Worm (Caenorhabditis elegans) whole organism, mixed stage, embryonic: ENCODE data around the gene rpt-6.

ENCODE experiments used
- M03D4.4 ChIP-seq: sonication (generic microtip); optimal IDR thresholded peaks from 2 replicates; lab custom pipeline; 2017; ENCODE audit warnings: mild to moderate bottlenecking, missing genetic modification characterization, missing compliant biosample characterization
- bed-3 ChIP-seq: fragments of 200-800 bp; sonication (Bioruptor generic); optimal IDR thresholded peaks from 3 replicates; lab custom pipeline; 2018; ENCODE audit warnings: mild to moderate bottlenecking, missing genetic modification characterization, moderate library complexity, missing compliant biosample characterization
- blmp-1 ChIP-seq: fragments of 150-350 bp; optimal IDR thresholded peaks from 2 replicates; lab custom pipeline; 2014; ENCODE audit warnings: missing biosample characterization, missing genetic modification characterization
- ceh-83 ChIP-seq: fragments of 200-800 bp; sonication (Bioruptor generic); optimal IDR thresholded peaks from 2 replicates; lab custom pipeline; 2018; ENCODE audit warnings: mild to moderate bottlenecking, missing genetic modification characterization, missing compliant biosample characterization
- ces-1 ChIP-seq: fragments of 150-350 bp; optimal IDR thresholded peaks from 2 replicates; lab custom pipeline; 2014; ENCODE audit warnings: missing biosample characterization, missing genetic modification reagents, missing genetic modification characterization
- cnd-1 ChIP-seq: fragments of 200-800 bp; sonication (Bioruptor generic); optimal IDR thresholded peaks from 2 replicates; lab custom pipeline; 2018; ENCODE audit warnings: mild to moderate bottlenecking, missing genetic modification characterization, missing compliant biosample characterization
- drap-1 ChIP-seq: fragments of 200-800 bp; sonication (Bioruptor generic); optimal IDR thresholded peaks from 3 replicates; lab custom pipeline; 2018; ENCODE audit warnings: mild to moderate bottlenecking, missing genetic modification characterization, missing compliant biosample characterization
- elt-3 ChIP-seq: fragments of 150-350 bp; optimal IDR thresholded peaks from 2 replicates; lab custom pipeline; 2014; ENCODE audit warnings: missing biosample characterization, missing genetic modification characterization
- flh-1 ChIP-seq: fragments of 200-800 bp; sonication (Bioruptor generic); optimal IDR thresholded peaks from 2 replicates; lab custom pipeline; 2018; ENCODE audit warnings: mild to moderate bottlenecking, missing genetic modification characterization, moderate library complexity, missing compliant biosample characterization
- ham-2 ChIP-seq: fragments of 200-800 bp; sonication (Bioruptor generic); optimal IDR thresholded peaks from 2 replicates; lab custom pipeline; 2018; ENCODE audit warnings: mild to moderate bottlenecking, missing genetic modification characterization, missing compliant biosample characterization
- hlh-1 ChIP-seq: fragments of 150-350 bp; optimal IDR thresholded peaks from 2 replicates; lab custom pipeline; 2014; ENCODE audit warnings: missing biosample characterization, missing genetic modification reagents, missing genetic modification characterization
- lin-32 ChIP-seq: fragments of 200-800 bp; sonication (Bioruptor generic); optimal IDR thresholded peaks from 2 replicates; lab custom pipeline; 2018; ENCODE audit warnings: mild to moderate bottlenecking, missing genetic modification characterization, missing compliant biosample characterization
- lsy-2 ChIP-seq: fragments of 150-350 bp; optimal IDR thresholded peaks from 2 replicates; lab custom pipeline; 2014; ENCODE audit warnings: missing biosample characterization, missing genetic modification characterization
- mab-5 ChIP-seq: fragments of 150-350 bp; optimal IDR thresholded peaks from 2 replicates; lab custom pipeline; 2014; ENCODE audit warnings: missing biosample characterization, missing genetic modification characterization
- mep-1 ChIP-seq: fragments of 150-350 bp; optimal IDR thresholded peaks from 2 replicates; lab custom pipeline; 2017; ENCODE audit warnings: missing biosample characterization, missing genetic modification reagents, missing genetic modification characterization, inconsistent platforms
- nhr-12 ChIP-seq: fragments of 150-350 bp; optimal IDR thresholded peaks from 2 replicates; lab custom pipeline; 2014; ENCODE audit warnings: missing biosample characterization, missing genetic modification characterization
- nhr-2 ChIP-seq: fragments of 150-350 bp; optimal IDR thresholded peaks from 2 replicates; lab custom pipeline; 2014; ENCODE audit warnings: missing biosample characterization, missing genetic modification characterization
- nhr-237 ChIP-seq: fragments of 150-350 bp; optimal IDR thresholded peaks from 2 replicates; lab custom pipeline; 2014; ENCODE audit warnings: missing biosample characterization, missing genetic modification characterization
- nhr-28 ChIP-seq: fragments of 150-350 bp; optimal IDR thresholded peaks from 2 replicates; lab custom pipeline; 2014; ENCODE audit warnings: missing biosample characterization, missing genetic modification characterization
- nhr-76 ChIP-seq: sonication (generic microtip); optimal IDR thresholded peaks from 2 replicates; lab custom pipeline; 2017; ENCODE audit warnings: missing biosample characterization, missing genetic modification characterization
- pha-4 ChIP-seq: fragments of 150-350 bp; optimal IDR thresholded peaks from 2 replicates; lab custom pipeline; 2018; ENCODE audit warnings: missing biosample characterization, missing genetic modification reagents, missing genetic modification characterization
- sptf-1 ChIP-seq: sonication (generic microtip); optimal IDR thresholded peaks from 2 replicates; lab custom pipeline; 2017; ENCODE audit warnings: mild to moderate bottlenecking, missing genetic modification characterization, moderate library complexity, missing compliant biosample characterization
- tbx-8 ChIP-seq: fragments of 200-800 bp; sonication (Bioruptor generic); optimal IDR thresholded peaks from 2 replicates; lab custom pipeline; 2018; ENCODE audit warnings: mild to moderate bottlenecking, missing genetic modification characterization, moderate library complexity, missing compliant biosample characterization
- unc-39 ChIP-seq: fragments of 150-350 bp; optimal IDR thresholded peaks from 2 replicates; lab custom pipeline; 2014; ENCODE audit warnings: missing biosample characterization, missing genetic modification characterization
- unc-62 ChIP-seq: fragments of 150-350 bp; optimal IDR thresholded peaks from 2 replicates; lab custom pipeline; 2014; ENCODE audit warnings: missing biosample characterization, missing genetic modification reagents, missing genetic modification characterization
- zip-8 ChIP-seq: fragments of 150-350 bp; optimal IDR thresholded peaks from 2 replicates; lab custom pipeline; 2014; ENCODE audit warnings: missing biosample characterization, missing genetic modification characterization

The rpt-6 gene

DNA sequence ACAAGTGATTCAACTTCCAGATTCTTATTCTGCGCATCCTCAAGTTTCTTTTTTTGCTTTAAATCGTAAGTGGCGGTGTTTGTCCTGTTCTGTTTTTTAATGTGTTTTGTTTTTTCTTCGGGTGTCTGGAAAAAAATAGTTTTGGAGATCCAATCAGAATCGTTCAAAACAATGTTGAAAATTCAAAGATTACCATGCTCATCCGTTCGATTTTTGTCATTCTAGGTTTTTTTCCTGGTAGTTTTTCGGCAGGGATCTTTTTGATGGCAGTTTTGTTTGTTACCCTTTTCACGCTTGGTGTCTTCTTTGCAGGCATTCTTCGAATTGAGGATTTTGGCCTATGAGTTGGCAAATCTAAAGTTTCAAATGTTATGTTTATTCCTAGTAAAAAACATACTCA lies 13.7 kb upstream of the rpt-6 start:
- TF ChIP-seq hlh-1 (tag; lab: Kevin White, UChicago), result no peak
- TF ChIP-seq unc-62, result no peak

DNA sequence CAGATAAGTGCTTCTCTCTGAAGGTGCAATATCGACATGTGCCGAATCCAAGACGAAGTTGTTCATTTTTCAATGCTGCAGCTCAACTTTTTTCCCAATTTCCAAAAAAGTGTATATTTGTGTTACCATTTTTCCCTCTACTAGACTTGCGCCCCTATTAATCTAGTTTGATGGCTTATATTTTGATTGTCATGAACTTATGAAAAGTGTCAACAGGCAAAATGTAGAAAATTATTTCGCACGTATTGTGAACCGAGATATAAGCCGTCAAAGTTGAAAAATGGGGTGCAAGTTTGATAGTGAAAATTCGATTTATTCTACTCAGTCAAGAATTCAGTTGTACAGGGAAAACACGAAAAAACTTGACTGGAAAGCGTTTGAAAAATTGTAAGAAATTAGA lies 11.8 kb upstream of the rpt-6 start, which contains the start of gene Y75B8A.32:
Y75B8A.32 (minus strand) TSS at position 101 of the 400 bp plus-strand sequence.
- TF ChIP-seq nhr-2 (tag; lab: Kevin White, UChicago) (no peak), blmp-1 (no peak), mab-5 (tag; lab: Kevin White, UChicago) (no peak), nhr-28 (tag; lab: Kevin White, UChicago) (no peak), sptf-1 (tag; lab: Kevin White, UChicago) (no peak), mep-1 (tag; lab: Kevin White, UChicago) (no peak), hlh-1 (tag; lab: Kevin White, UChicago) (no peak), ces-1 (GFP tag; lab: Kevin White, UChicago) (no peak)

DNA sequence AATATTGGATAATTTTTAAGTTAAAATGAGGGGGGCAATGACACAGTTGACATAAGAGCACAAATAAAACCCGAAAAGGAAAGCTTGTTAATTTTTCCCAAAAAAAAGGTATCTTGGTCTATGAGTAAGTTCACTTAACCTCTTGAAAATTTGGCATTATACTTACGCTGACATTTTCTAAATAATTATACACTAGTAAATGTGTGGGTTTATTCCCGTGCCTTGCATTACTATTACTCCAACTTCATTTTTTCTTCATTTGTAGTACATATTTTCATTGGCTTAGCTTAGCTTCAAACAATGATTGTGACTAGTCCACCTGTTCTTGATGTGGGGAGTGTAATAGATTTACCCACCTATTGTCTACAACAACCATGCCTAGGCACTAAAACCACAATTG lies 11.0 kb upstream of the rpt-6 start, which contains the start of gene Y75B8A.34:
Y75B8A.34 (plus strand) TSS at position 301 of the 400 bp plus-strand sequence.
- no peak for TF ChIP-seq zip-8
- no peak for TF ChIP-seq nhr-28 (tag; lab: Kevin White, UChicago)
- no peak for TF ChIP-seq tbx-8 (GFP tag; lab: Kevin White, UChicago)
- no peak for TF ChIP-seq mep-1 (tag; lab: Kevin White, UChicago)
- TF ChIP-seq nhr-12 (tag; lab: Kevin White, UChicago), result no peak
- TF ChIP-seq drap-1, result no peak
- no peak for TF ChIP-seq nhr-237 (tag; lab: Kevin White, UChicago)
- no peak for TF ChIP-seq nhr-2 (tag; lab: Kevin White, UChicago)
- no peak for TF ChIP-seq lsy-2 (tag; lab: Kevin White, UChicago)
- no peak for TF ChIP-seq hlh-1 (tag; lab: Kevin White, UChicago)
- no peak for TF ChIP-seq nhr-76 (tag; lab: Kevin White, UChicago)
- TF ChIP-seq elt-3, result no peak
- TF ChIP-seq M03D4.4 (tag; lab: Kevin White, UChicago), result no peak
- no peak for TF ChIP-seq lin-32 (GFP tag; lab: Kevin White, UChicago)
- TF ChIP-seq cnd-1 (tag; lab: Kevin White, UChicago), result no peak
- no peak for TF ChIP-seq pha-4 (tag; lab: Kevin White, UChicago)
- TF ChIP-seq unc-39 (tag; lab: Kevin White, UChicago), result no peak
- no peak for TF ChIP-seq mab-5 (tag; lab: Kevin White, UChicago)
- no peak for TF ChIP-seq ham-2 (GFP tag; lab: Kevin White, UChicago)
- TF ChIP-seq, all 35 proteins: peak for 0

DNA sequence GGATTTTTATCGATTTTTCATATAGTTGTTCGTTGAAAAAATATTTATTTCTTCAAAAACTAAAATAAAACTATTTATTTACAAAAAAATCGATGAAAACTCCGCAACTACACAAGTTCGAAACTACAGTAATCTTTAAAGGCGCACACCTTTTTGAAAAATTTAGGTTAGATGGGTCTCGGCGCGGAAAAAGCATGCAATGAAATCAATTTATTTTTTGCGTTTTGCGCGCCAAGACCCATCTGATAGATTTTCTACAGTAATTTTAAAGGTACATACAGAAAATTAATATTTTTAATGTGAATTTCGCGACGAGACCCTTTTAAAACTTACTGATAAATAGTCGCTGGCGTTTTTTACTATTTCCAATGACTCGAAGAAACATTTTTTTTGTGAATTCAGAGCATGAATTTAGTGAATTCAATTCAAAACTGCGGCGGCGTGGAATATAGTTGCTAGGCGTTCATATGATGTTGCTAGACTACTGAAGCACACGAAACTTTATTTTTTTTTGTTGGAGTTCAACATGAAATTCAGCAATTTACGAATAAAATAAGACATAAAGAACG lies 3.2 kb upstream of the rpt-6 start, which contains the start of gene Y75B8A.33:
Y75B8A.33 (minus strand) TSS at position 385 of the 569 bp plus-strand sequence.
- TF ChIP-seq nhr-28 (tag; lab: Kevin White, UChicago) (no peak), bed-3 (GFP tag; lab: Kevin White, UChicago) (no peak), ceh-83 (peak; percentile 44), blmp-1 (no peak), sptf-1 (tag; lab: Kevin White, UChicago) (peak; percentile 8), cnd-1 (tag; lab: Kevin White, UChicago) (no peak), ces-1 (GFP tag; lab: Kevin White, UChicago) (no peak)
- TF ChIP-seq, all 35 proteins: peak for 2

DNA sequence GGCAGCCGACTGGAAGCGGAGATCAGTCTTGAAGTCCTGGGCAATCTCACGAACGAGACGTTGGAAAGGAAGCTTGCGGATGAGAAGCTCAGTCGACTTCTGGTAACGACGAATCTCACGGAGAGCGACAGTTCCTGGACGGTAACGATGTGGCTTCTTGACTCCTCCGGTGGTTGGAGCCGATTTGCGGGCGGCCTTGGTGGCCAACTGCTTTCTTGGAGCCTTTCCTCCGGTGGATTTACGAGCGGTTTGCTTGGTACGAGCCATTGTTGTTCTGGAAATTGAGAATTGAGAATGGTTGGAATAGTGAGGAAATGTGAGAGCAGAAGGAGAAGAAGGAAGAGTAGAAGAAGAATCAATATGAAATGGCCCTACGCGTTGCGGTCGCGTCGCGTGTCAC lies 2.4 kb upstream of the rpt-6 start:
- TF ChIP-seq mep-1 (tag; lab: Kevin White, UChicago), result no peak
- TF ChIP-seq ham-2 (GFP tag; lab: Kevin White, UChicago), result no peak
- TF ChIP-seq mab-5 (tag; lab: Kevin White, UChicago), result no peak
- no peak for TF ChIP-seq nhr-12 (tag; lab: Kevin White, UChicago)
- no peak for TF ChIP-seq ces-1 (GFP tag; lab: Kevin White, UChicago)
- no peak for TF ChIP-seq flh-1
- no peak for TF ChIP-seq unc-39 (tag; lab: Kevin White, UChicago)
- TF ChIP-seq M03D4.4 (tag; lab: Kevin White, UChicago), result no peak
- TF ChIP-seq unc-62, result no peak
- no peak for TF ChIP-seq bed-3 (GFP tag; lab: Kevin White, UChicago)
- no peak for TF ChIP-seq cnd-1 (tag; lab: Kevin White, UChicago)
- no peak for TF ChIP-seq zip-8
